Fruit fly (Drosophila melanogaster) whole organism, prepupa: Measurements from ENCODE around the gene euc.
A peak's percentile ranks its signal among the peaks of the same experiment; 100 is the strongest.

Experiments
- CG6163 ChIP-seq: fragments of 200-800 bp; sonication (Bioruptor generic); IDR thresholded peaks from 3 replicates; pipeline ENCODE4 v1.3.6; 2022; ENCODE audit warnings: missing biosample characterization, missing genetic modification characterization
- CG6276 ChIP-seq: fragments of 200-800 bp; sonication (Bioruptor generic); optimal IDR thresholded peaks from 2 replicates; lab custom pipeline; 2017; ENCODE audit warnings: missing biosample characterization, mild to moderate bottlenecking, missing genetic modification characterization
- Eip78C ChIP-seq: fragments of 200-800 bp; sonication (Bioruptor generic); peaks from one replicate; lab custom pipeline; 2016; ENCODE audit warnings: missing biosample characterization, missing genetic modification characterization
- Eip93F ChIP-seq: fragments of 200-800 bp; sonication (Bioruptor generic); optimal IDR thresholded peaks from 2 replicates; lab custom pipeline; 2016; ENCODE audit warnings: missing biosample characterization, mild to moderate bottlenecking, missing genetic modification characterization
- Sox102F ChIP-seq: fragments of 200-800 bp; sonication (Bioruptor generic); optimal IDR thresholded peaks from 2 replicates; lab custom pipeline; 2016; ENCODE audit warnings: missing biosample characterization, mild to moderate bottlenecking, missing genetic modification characterization
- fkh ChIP-seq: fragments of 200-800 bp; sonication (Bioruptor generic); optimal IDR thresholded peaks from 3 replicates; lab custom pipeline; 2017; ENCODE audit warnings: missing biosample characterization, mild to moderate bottlenecking, missing genetic modification characterization, moderate library complexity
- net ChIP-seq: fragments of 200-800 bp; sonication (Bioruptor generic); optimal IDR thresholded peaks from 3 replicates; lab custom pipeline; 2016; ENCODE audit warnings: missing biosample characterization, missing genetic modification characterization
- ss ChIP-seq, 2 experiments: fragments of 200-800 bp; sonication (Bioruptor generic); optimal IDR thresholded peaks; 2 replicates in 1 of 2; 3 replicates in 1 of 2; lab custom pipeline; 2017 to 2018; ENCODE audit warnings: mild to moderate bottlenecking in 2 of 2, missing biosample characterization in 2 of 2, missing genetic modification characterization in 2 of 2, moderate library complexity in 1 of 2
- svp ChIP-seq: fragments of 200-800 bp; sonication (Bioruptor generic); peaks from one replicate; lab custom pipeline; 2016; ENCODE audit warnings: missing biosample characterization, missing genetic modification characterization
- vri ChIP-seq: fragments of 200-800 bp; sonication (Bioruptor generic); optimal IDR thresholded peaks from 3 replicates; lab custom pipeline; 2016; ENCODE audit warnings: missing biosample characterization, mild to moderate bottlenecking, missing genetic modification characterization

Gene euc

DNA sequence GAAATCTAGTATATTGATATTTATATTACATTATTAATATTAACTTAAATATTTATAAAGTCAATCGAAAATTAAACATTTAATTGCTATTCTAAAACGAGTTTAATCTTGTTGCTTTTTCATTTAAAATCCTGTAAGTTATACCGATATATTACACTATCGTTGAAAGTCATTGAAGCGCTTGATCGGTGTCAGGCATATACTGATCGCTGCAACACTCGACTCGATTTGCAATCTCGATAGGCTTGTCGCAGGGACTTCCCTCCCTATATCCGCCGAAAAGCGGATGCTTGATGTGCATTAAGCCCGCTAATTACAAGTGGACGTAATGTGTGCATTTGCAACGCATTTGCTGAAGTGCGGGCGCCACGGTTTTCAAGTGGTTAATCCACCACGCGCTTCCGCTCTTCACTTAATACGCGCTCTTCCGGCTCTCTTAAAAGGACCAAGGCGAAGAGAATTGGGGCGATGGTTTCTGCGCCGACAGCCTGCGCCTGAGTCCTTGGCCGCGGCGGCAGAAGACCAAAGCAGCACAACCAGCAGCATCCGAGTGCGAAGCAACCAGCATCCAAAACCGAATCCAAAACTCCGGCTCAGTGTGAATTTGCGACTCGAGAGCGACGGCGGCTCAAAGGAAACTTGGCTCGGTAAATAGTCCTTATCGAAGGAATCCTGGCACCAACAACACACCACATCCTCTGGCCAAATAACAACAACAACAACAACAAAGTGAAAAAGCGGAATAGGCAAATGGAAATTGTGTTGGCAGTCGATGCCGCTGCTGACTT is 49.5 kb downstream of the euc start, which contains the start of gene CG42613 (continued):
- peak; percentile 42 for TF ChIP-seq Sox102F (GFP tag; lab: Kevin White, UChicago)

DNA sequence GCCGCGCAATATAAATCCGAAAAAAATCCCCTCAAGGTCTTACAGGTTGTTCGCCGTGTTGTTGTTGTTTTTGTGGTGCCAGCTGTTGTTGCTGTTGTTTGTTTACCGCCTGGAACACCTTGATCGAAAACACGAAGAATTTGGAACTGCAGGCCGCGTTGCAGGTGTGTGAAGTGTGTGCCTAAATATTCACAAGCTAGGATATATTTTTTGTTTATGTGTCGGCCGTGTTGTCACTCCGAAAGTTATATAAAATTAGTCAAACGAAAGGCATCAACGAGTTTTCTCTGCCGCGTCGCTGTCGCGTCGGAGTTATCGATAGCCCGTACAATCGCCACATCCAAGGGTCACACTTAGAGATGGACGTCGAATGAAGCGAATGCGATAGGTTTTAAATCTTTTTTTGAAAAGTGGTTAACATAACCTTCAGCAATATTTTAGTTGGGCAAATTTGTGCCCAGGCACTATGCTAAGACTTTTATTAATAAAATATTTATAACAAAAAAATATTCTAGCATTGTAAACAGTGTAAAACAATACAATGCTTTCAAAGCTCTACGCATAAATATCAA is 50.2 kb downstream of the euc start, which contains the start of gene Mpc1:
TSS of gene Mpc1 (minus strand) at position 314 of the 572 bp plus-strand sequence.
- TF ChIP-seq Eip93F (GFP tag; lab: Kevin White, UChicago) (peak; percentile 20), Eip78C (peak; percentile 26), svp (GFP tag; lab: Kevin White, UChicago) (peak; percentile 83), vri (GFP tag; lab: Kevin White, UChicago) (peak; percentile 64), net (no peak), CG6163 (GFP tag; lab: Robert Waterston, UW) (peak; percentile 6; the same call in 1 of the 3 replicates), CG6276 (no peak), fkh (peak; percentile 48), ss (GFP tag; optimal IDR thresholded peaks at IDR 0.05; lab: Kevin White, UChicago) (no peak)
